Worm (Caenorhabditis elegans): ENCODE data around the gene str-18.

DNA sequence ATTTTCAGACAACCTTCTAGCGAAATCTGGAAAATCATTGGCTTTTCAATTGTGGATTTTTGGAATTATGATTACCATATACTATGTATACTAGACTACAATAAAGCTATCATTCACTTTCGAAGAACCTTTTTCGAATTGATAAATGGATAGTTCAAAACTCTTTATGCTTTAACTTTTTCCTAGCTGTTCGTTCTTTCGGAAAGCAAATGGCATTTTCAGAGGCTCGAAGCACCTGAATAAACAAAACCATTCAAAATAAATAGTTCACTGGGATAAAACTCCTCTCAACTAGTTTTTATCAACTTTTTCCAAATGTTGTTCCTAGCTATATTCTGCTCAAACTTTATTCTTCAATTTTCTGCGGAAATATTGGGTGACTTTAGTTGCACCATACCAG lies 39.3 kb upstream of the str-18 start, which contains the start of gene T26E4.2:
- no peak for TF ChIP-seq ama-1 (optimal IDR thresholded peaks at IDR 0.05)
- no peak for TF ChIP-seq aly-1 (tag; optimal IDR thresholded peaks at IDR 0.05)
- TF ChIP-seq tbx-11 (GFP tag; IDR thresholded peaks at IDR 0.05): no peak
- TF ChIP-seq flt-1 (GFP tag; IDR thresholded peaks at IDR 0.05): no peak
- TF ChIP-seq tra-4 (tag; optimal IDR thresholded peaks at IDR 0.05): no peak
- TF ChIP-seq sea-1 (GFP tag; conservative IDR thresholded peaks at IDR 0.05): no peak
- no peak for TF ChIP-seq ceh-13 (GFP tag; optimal IDR thresholded peaks at IDR 0.05)
- no peak for TF ChIP-seq pes-1 (GFP tag; IDR thresholded peaks at IDR 0.05)
- no peak for TF ChIP-seq ets-7 (tag; optimal IDR thresholded peaks at IDR 0.05)
- no peak for TF ChIP-seq F13C5.2 (tag; optimal IDR thresholded peaks at IDR 0.05)
- TF ChIP-seq hmbx-1 (tag; optimal IDR thresholded peaks at IDR 0.05): no peak
- no peak for TF ChIP-seq hmg-4 (GFP tag; optimal IDR thresholded peaks at IDR 0.05)
- TF ChIP-seq hnd-1 (tag; optimal IDR thresholded peaks at IDR 0.05): no peak
